Worm (Caenorhabditis elegans): ENCODE data around the gene M01H9.2.
A peak's percentile ranks its signal among the peaks of the same experiment; 100 is the strongest.

The M01H9.2 gene

ce11 chrIV:4470885-4471772, 8.1 kb upstream of the M01H9.2 start (continued):
- TF ChIP-seq hmg-1.2 (GFP tag; IDR thresholded peaks at IDR 0.05) (peak; percentile 81), bed-2 (GFP tag; IDR thresholded peaks at IDR 0.05) (0 out of 2 replicates have a peak, but pooled peaks have one; percentile 22), efl-1 (GFP tag; optimal IDR thresholded peaks at IDR 0.05) (peak; percentile 56), F22D6.2 (tag; optimal IDR thresholded peaks at IDR 0.05) (no peak), lag-1 (GFP tag; IDR thresholded peaks at IDR 0.05) (no peak), ztf-25 (GFP tag; IDR thresholded peaks at IDR 0.05) (no peak), tbp1 (GFP tag; optimal IDR thresholded peaks at IDR 0.05) (peak; percentile 20), ceh-79 (tag; optimal IDR thresholded peaks at IDR 0.05) (no peak), madf-6 (GFP tag; IDR thresholded peaks at IDR 0.05) (peak; percentile 53; the same call in 1 of the 2 replicates), sdz-38 (tag; optimal IDR thresholded peaks at IDR 0.05) (no peak), B0035.1 (tag; optimal IDR thresholded peaks at IDR 0.05) (no peak), nhr-179 (tag; optimal IDR thresholded peaks at IDR 0.05) (no peak), xnd-1 (tag; optimal IDR thresholded peaks at IDR 0.05) (no peak), ceh-100 (GFP tag; IDR thresholded peaks at IDR 0.05) (no peak), lin-26 (GFP tag; IDR thresholded peaks at IDR 0.05) (no peak), lin-35 (GFP tag; optimal IDR thresholded peaks at IDR 0.05) (no peak), ztf-22 (GFP tag; optimal IDR thresholded peaks at IDR 0.05) (no peak), lin-54 (GFP tag; optimal IDR thresholded peaks at IDR 0.05) (peak; percentile 70), attf-5 (GFP tag; optimal IDR thresholded peaks at IDR 0.05) (peak; percentile 64), Y95B8A.8 (GFP tag; IDR thresholded peaks at IDR 0.05) (no peak; the same call in 1 of the 2 replicates), egl-18 (GFP tag; IDR thresholded peaks at IDR 0.05) (no peak), pbrm-1 (GFP tag; IDR thresholded peaks at IDR 0.05) (peak; percentile 72; the same call in 1 of the 2 replicates), ceh-40 (GFP tag; IDR thresholded peaks at IDR 0.05) (no peak), dpff-1 (tag; optimal IDR thresholded peaks at IDR 0.05) (no peak), D2030.7 (GFP tag; IDR thresholded peaks at IDR 0.05) (no peak), F57C9.4 (tag; optimal IDR thresholded peaks at IDR 0.05) (peak; percentile 60), fkh-3 (tag; optimal IDR thresholded peaks at IDR 0.05) (no peak), K11D2.4 (GFP tag; IDR thresholded peaks at IDR 0.05) (peak; percentile 55; the same call in 1 of the 2 replicates), lin-40 (tag; optimal IDR thresholded peaks at IDR 0.05) (no peak), let-526 (GFP tag; IDR thresholded peaks at IDR 0.05) (no peak), attf-3 (GFP tag; conservative IDR thresholded peaks at IDR 0.05) (no peak), snpc-3.4 (tag; optimal IDR thresholded peaks at IDR 0.05) (peak; percentile 23), ztf-3 (GFP tag; optimal IDR thresholded peaks at IDR 0.05) (no peak), Y56A3A.18 (GFP tag; IDR thresholded peaks at IDR 0.05) (0 out of 2 replicates have a peak, but pooled peaks have one; percentile 15)

DNA sequence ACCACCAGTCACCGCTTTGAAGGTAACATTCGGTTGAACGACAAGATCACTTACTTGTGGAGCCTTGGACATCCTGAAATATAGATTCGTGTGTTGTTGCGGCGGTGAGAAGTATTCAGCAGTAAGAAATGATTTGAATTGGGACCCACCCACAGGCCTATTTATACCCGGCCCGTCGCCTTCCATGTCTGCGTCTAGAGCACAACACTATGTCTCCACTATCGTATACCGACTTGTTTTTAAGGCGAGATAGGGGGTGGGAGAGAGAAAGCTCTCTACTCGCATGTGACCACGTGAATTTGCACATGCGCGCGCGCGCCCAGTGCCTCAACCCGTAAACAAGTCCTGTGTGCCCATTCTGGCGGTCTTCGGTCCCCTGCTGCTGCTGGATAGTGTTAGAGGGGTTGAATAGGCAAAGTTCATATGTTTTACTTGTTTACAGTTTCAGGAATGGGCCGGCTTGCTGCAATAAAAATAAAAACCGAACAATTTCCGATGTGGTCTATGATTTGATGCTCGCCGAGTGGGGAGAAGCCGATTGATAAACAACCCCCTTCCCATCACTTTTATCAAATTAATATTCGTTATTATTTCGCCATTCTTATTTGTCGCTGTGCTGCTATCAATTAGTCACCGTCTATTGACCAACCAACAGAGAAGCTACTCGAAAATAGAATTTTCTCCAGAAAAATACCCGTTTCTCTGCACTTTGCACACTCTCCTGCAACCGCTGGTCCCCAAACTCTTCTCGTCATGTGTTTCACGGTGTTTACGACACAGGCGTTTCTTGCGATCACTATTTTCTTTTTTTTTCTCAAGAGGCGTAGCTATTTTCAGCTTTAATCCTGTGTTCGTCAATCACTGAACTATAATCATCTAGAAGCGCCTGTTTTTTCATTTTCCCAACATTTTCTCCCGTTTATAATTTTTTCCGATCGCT, 7.0 kb upstream of the M01H9.2 start:
- TF ChIP-seq tlf-1 (GFP tag; optimal IDR thresholded peaks at IDR 0.05) (peak; percentile 9), egrh-3 (GFP tag; IDR thresholded peaks at IDR 0.05) (peak; percentile 28; the same call in 1 of the 2 replicates), F22D6.2 (tag; optimal IDR thresholded peaks at IDR 0.05) (peak; percentile 21), hmg-1.2 (GFP tag; IDR thresholded peaks at IDR 0.05) (peak; percentile 64), tbp1 (GFP tag; optimal IDR thresholded peaks at IDR 0.05) (peak; percentile 62), lir-1 (GFP tag; conservative IDR thresholded peaks at IDR 0.05) (peak; percentile 42; the same call in 1 of the 2 replicates), let-607 (tag; optimal IDR thresholded peaks at IDR 0.05) (no peak), lin-26 (GFP tag; IDR thresholded peaks at IDR 0.05) (peak; percentile 67; the same call in 1 of the 2 replicates), dox-1 (GFP tag; IDR thresholded peaks at IDR 0.05) (peak; percentile 55), lin-35 (GFP tag; optimal IDR thresholded peaks at IDR 0.05) (peak in 1 of 3 experiments; percentile 19), cebp-2 (GFP tag; IDR thresholded peaks at IDR 0.05) (no peak), ceh-100 (GFP tag; IDR thresholded peaks at IDR 0.05) (0 out of 2 replicates have a peak, but pooled peaks have one; percentile 13), snpc-1.1 (tag; optimal IDR thresholded peaks at IDR 0.05; ENCODE audit: insufficient read depth) (no peak), C06A6.2 (GFP tag; conservative IDR thresholded peaks at IDR 0.05) (peak; percentile 42; the same call in 1 of the 2 replicates), F39B2.1 (GFP tag; IDR thresholded peaks at IDR 0.05) (no peak), attf-3 (GFP tag; conservative IDR thresholded peaks at IDR 0.05) (0 out of 2 replicates have a peak, but pooled peaks have one; percentile 10)
